Fruit fly (Drosophila melanogaster) whole organism, wandering third instar larva: Measurements from ENCODE around the gene CG46430.

Experiments used
- Abd-B ChIP-seq: fragments of >200 bp; optimal IDR thresholded peaks from 2 replicates; lab custom pipeline; 2017; ENCODE audit warnings: missing biosample characterization, missing genetic modification characterization
- CG32264 ChIP-seq: fragments of 200-800 bp; sonication (Bioruptor generic); optimal IDR thresholded peaks from 2 replicates; lab custom pipeline; 2016; ENCODE audit warnings: missing biosample characterization, missing genetic modification characterization
- CG9705 ChIP-seq: fragments of 200-800 bp; sonication (Bioruptor generic); optimal IDR thresholded peaks from 2 replicates; lab custom pipeline; 2018; ENCODE audit warnings: missing biosample characterization, mild to moderate bottlenecking, missing genetic modification characterization
- CrebA ChIP-seq: fragments of 200-800 bp; sonication (Bioruptor generic); optimal IDR thresholded peaks from 2 replicates; lab custom pipeline; 2016; ENCODE audit warnings: missing biosample characterization, mild to moderate bottlenecking, missing genetic modification characterization, borderline replicate concordance
- Dfd ChIP-seq: fragments of >200 bp; optimal IDR thresholded peaks from 2 replicates; lab custom pipeline; 2017; ENCODE audit warnings: missing biosample characterization, missing genetic modification characterization
- Dif ChIP-seq: fragments of 200-275, 200-300 bp; sonication (Bioruptor generic); optimal IDR thresholded peaks from 2 replicates; lab custom pipeline; 2018; ENCODE audit warnings: missing biosample characterization, missing genetic modification characterization; ENCODE audit not compliant: partially characterized antibody
- GATAd ChIP-seq: sonication (Bioruptor generic); optimal IDR thresholded peaks from 2 replicates; lab custom pipeline; 2016; ENCODE audit warnings: missing biosample characterization, missing genetic modification characterization
- HLH106 ChIP-seq: fragments of 200-800 bp; optimal IDR thresholded peaks from 3 replicates; lab custom pipeline; 2019; ENCODE audit warnings: missing biosample characterization, mild to moderate bottlenecking, missing genetic modification characterization, moderate library complexity
- Hnf4 ChIP-seq: fragments of 200-800 bp; sonication (Bioruptor generic); optimal IDR thresholded peaks from 2 replicates; lab custom pipeline; 2016; ENCODE audit warnings: missing biosample characterization, mild to moderate bottlenecking, missing genetic modification characterization
- Hr78 ChIP-seq: fragments of >200 bp; optimal IDR thresholded peaks from 2 replicates; lab custom pipeline; 2017; ENCODE audit warnings: missing biosample characterization, missing genetic modification characterization
- Hr83 ChIP-seq: fragments of 200-300 bp; sonication (Bioruptor generic); optimal IDR thresholded peaks from 2 replicates; lab custom pipeline; 2016; ENCODE audit warnings: missing biosample characterization, mild to moderate bottlenecking, missing genetic modification characterization, moderate library complexity; ENCODE audit not compliant: poor library complexity, severe bottlenecking
- Jra ChIP-seq: sonication (Bioruptor generic); optimal IDR thresholded peaks from 2 replicates; lab custom pipeline; 2016; ENCODE audit warnings: missing biosample characterization, missing genetic modification characterization
- Myc ChIP-seq: fragments of >200 bp; optimal IDR thresholded peaks from 2 replicates; lab custom pipeline; 2017
- N ChIP-seq: fragments of >200 bp; optimal IDR thresholded peaks from 2 replicates; lab custom pipeline; 2018; ENCODE audit warnings: missing biosample characterization, missing external identifiers, missing genetic modification characterization
- Rel ChIP-seq, 2 experiments: fragments of 200-800 bp; sonication (Bioruptor generic) in 1 of 2; optimal IDR thresholded peaks; 2 replicates in 1 of 2; 3 replicates in 1 of 2; lab custom pipeline; 2016 to 2019; ENCODE audit warnings: mild to moderate bottlenecking in 2 of 2, missing biosample characterization in 2 of 2, missing genetic modification characterization in 2 of 2, moderate library complexity in 1 of 2
- Sp1 ChIP-seq: fragments of 200-800 bp; sonication (Bioruptor generic); optimal IDR thresholded peaks from 3 replicates; lab custom pipeline; 2019; ENCODE audit warnings: missing biosample characterization, mild to moderate bottlenecking, missing genetic modification characterization, moderate library complexity
- br ChIP-seq: fragments of 200-800 bp; sonication (Bioruptor generic); optimal IDR thresholded peaks from 2 replicates; lab custom pipeline; 2016; ENCODE audit warnings: missing biosample characterization, missing genetic modification characterization
- brk ChIP-seq: fragments of 200-800 bp; sonication (Bioruptor generic); optimal IDR thresholded peaks from 2 replicates; lab custom pipeline; 2016; ENCODE audit warnings: missing biosample characterization, mild to moderate bottlenecking, missing genetic modification characterization
- dl ChIP-seq, 2 experiments: fragments of 175-275, 200-275 bp in 1 of 2; fragments of 200-275 bp in 1 of 2; sonication (Bioruptor generic); optimal IDR thresholded peaks; lab custom pipeline; 2018; ENCODE audit warnings: mild to moderate bottlenecking in 2 of 2, missing biosample characterization in 2 of 2, missing genetic modification characterization in 2 of 2, moderate library complexity in 2 of 2; ENCODE audit not compliant: partially characterized antibody in 2 of 2, insufficient read depth in 1 of 2
- dsf ChIP-seq: sonication (Bioruptor generic); optimal IDR thresholded peaks from 2 replicates; lab custom pipeline; 2016; ENCODE audit warnings: missing biosample characterization, missing genetic modification characterization, borderline replicate concordance
- ey ChIP-seq: fragments of 200-800 bp; sonication (Bioruptor generic); optimal IDR thresholded peaks from 2 replicates; lab custom pipeline; 2016; ENCODE audit warnings: missing biosample characterization, missing genetic modification characterization
- foxo ChIP-seq, 2 experiments: fragments of 200-800 bp; sonication (Bioruptor generic); optimal IDR thresholded peaks; 2 replicates in 1 of 2; 3 replicates in 1 of 2; lab custom pipeline; 2016 to 2017; ENCODE audit warnings: missing biosample characterization in 2 of 2, missing genetic modification characterization in 2 of 2
- fru ChIP-seq: fragments of 200-800 bp; sonication (Bioruptor generic); optimal IDR thresholded peaks from 3 replicates; lab custom pipeline; 2016; ENCODE audit warnings: missing biosample characterization, mild to moderate bottlenecking, missing genetic modification characterization
- h ChIP-seq: fragments of 200-800 bp; sonication (Bioruptor generic); optimal IDR thresholded peaks from 3 replicates; lab custom pipeline; 2016; ENCODE audit warnings: missing biosample characterization, mild to moderate bottlenecking, missing genetic modification characterization
- lola ChIP-seq: fragments of >200 bp; optimal IDR thresholded peaks from 2 replicates; lab custom pipeline; 2017; ENCODE audit warnings: missing biosample characterization, missing genetic modification characterization
- pan ChIP-seq: fragments of >200 bp; optimal IDR thresholded peaks from 2 replicates; lab custom pipeline; 2017
- psq ChIP-seq: fragments of 200-800 bp; sonication (Bioruptor generic); optimal IDR thresholded peaks from 3 replicates; lab custom pipeline; 2017; ENCODE audit warnings: missing biosample characterization, mild to moderate bottlenecking, missing genetic modification characterization, moderate library complexity
- rgr ChIP-seq: fragments of 200-800 bp; sonication (Bioruptor generic); optimal IDR thresholded peaks from 3 replicates; lab custom pipeline; 2016; ENCODE audit warnings: missing biosample characterization, mild to moderate bottlenecking, missing genetic modification characterization
- sv ChIP-seq: fragments of 200-800 bp; sonication (Bioruptor generic); optimal IDR thresholded peaks from 3 replicates; lab custom pipeline; 2016; ENCODE audit warnings: missing biosample characterization, missing genetic modification characterization
- tai ChIP-seq: sonication (Bioruptor generic); optimal IDR thresholded peaks from 2 replicates; lab custom pipeline; 2016; ENCODE audit warnings: missing biosample characterization, missing genetic modification characterization
- usp ChIP-seq: fragments of >200 bp; optimal IDR thresholded peaks from 2 replicates; lab custom pipeline; 2017; ENCODE audit warnings: missing biosample characterization, missing genetic modification characterization

The CG46430 gene

DNA sequence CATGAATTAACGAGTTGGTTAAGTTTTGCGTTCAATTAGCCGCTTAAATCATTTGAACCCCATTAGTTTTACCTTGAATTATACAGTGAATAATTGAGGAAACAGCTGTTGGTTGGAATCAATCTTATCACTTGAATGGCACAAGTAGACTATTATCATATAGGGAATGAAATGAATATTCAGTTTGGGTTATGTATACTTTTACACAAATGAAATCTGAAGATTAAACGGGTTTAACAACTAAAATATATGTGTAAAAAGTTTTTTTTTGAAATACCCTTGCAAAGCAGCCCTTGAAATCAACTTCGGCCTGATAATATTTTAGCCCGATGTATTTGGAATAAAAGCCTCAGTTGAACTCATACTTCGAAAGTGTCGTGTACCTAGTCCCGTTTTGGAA, 12.2 kb downstream of the CG46430 start, which contains the start of gene S-Lap4:
Gene S-Lap4 (plus strand): TSS at position 301 of the 400 bp plus-strand sequence.
- TF ChIP-seq Hr78 (GFP tag; lab: Kevin White, UChicago) (no peak), foxo (GFP tag; optimal IDR thresholded peaks at IDR 0.05; lab: Kevin White, UChicago) (no peak), Rel (GFP tag; optimal IDR thresholded peaks at IDR 0.05; lab: Kevin White, UChicago) (no peak), Rel (tag; optimal IDR thresholded peaks at IDR 0.05; lab: Kevin White, UChicago) (no peak), N (GFP tag; lab: Kevin White, UChicago) (no peak), sv (GFP tag; lab: Kevin White, UChicago) (no peak), HLH106 (no peak), Dfd (GFP tag; lab: Kevin White, UChicago) (no peak), Hr83 (GFP tag; lab: Kevin White, UChicago) (no peak), tai (no peak), Jra (GFP tag; lab: Kevin White, UChicago) (no peak), lola (GFP tag; lab: Kevin White, UChicago) (no peak), brk (no peak), dsf (GFP tag; lab: Kevin White, UChicago) (no peak), psq (GFP tag; lab: Kevin White, UChicago) (no peak), CrebA (no peak), Dif (GFP tag; lab: Kevin White, UChicago) (no peak), CG32264 (no peak), pan (lab: Kevin White, UChicago) (no peak)

- TF ChIP-seq lola (GFP tag; lab: Kevin White, UChicago) = no peak
- TF ChIP-seq rgr = no peak
- no peak for TF ChIP-seq Rel (GFP tag; optimal IDR thresholded peaks at IDR 0.05; lab: Kevin White, UChicago)
- TF ChIP-seq Rel (tag; optimal IDR thresholded peaks at IDR 0.05; lab: Kevin White, UChicago) = no peak
- TF ChIP-seq h (GFP tag; lab: Kevin White, UChicago) = no peak
- no peak for TF ChIP-seq psq (GFP tag; lab: Kevin White, UChicago)
- no peak for TF ChIP-seq Dif (GFP tag; lab: Kevin White, UChicago)
- TF ChIP-seq usp (GFP tag; lab: Kevin White, UChicago) = no peak
- TF ChIP-seq Hr78 (GFP tag; lab: Kevin White, UChicago) = no peak
- TF ChIP-seq foxo (GFP tag; optimal IDR thresholded peaks at IDR 0.05; lab: Kevin White, UChicago) = no peak
- no peak for TF ChIP-seq brk
- no peak for TF ChIP-seq ey
- no peak for TF ChIP-seq pan (lab: Kevin White, UChicago)
- TF ChIP-seq GATAd (GFP tag; lab: Kevin White, UChicago) = no peak
- TF ChIP-seq N (GFP tag; lab: Kevin White, UChicago) = no peak
- TF ChIP-seq Hr83 (GFP tag; lab: Kevin White, UChicago) = no peak
- TF ChIP-seq Hnf4 (GFP tag; lab: Kevin White, UChicago) = no peak
- no peak for TF ChIP-seq sv (GFP tag; lab: Kevin White, UChicago)
- no peak for TF ChIP-seq dl (GFP tag; optimal IDR thresholded peaks at IDR 0.05; lab: Kevin White, UChicago; ENCODE audit: insufficient read depth in 1 of 2, partially characterized antibody in 2 of 2)
These were observed 17.8 kb downstream of the CG46430 start for dm6 chr3L:10495882-10496654.

dm6 chr3L:10504607-10505006, 26.3 kb downstream of the CG46430 start:
- TF ChIP-seq br (GFP tag; lab: Kevin White, UChicago) (no peak), CG32264 (no peak), N (GFP tag; lab: Kevin White, UChicago) (no peak), Rel (GFP tag; optimal IDR thresholded peaks at IDR 0.05; lab: Kevin White, UChicago) (no peak), Rel (tag; optimal IDR thresholded peaks at IDR 0.05; lab: Kevin White, UChicago) (no peak), Abd-B (no peak), sv (GFP tag; lab: Kevin White, UChicago) (no peak), dl (GFP tag; optimal IDR thresholded peaks at IDR 0.05; lab: Kevin White, UChicago; ENCODE audit: insufficient read depth in 1 of 2, partially characterized antibody in 2 of 2) (no peak), h (GFP tag; lab: Kevin White, UChicago) (no peak), Dif (GFP tag; lab: Kevin White, UChicago) (no peak)

DNA sequence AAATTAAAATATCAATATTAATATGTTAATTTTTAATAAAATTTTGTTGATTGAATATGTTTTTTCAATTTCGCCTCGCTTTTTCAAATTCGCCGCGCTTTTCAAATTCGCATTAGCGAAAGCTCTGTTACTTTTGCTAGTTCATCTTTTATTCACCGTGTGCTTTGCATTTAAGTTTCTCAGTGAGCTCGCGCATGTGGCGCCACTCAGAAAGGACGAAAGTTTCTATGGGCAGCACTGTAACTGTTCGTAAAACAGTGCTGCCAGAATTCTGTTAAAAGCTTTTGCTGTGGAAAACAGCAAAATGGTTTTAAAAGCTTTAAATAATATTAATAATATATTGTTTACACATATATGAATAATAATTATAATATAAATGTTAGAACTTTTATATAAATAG, 29.7 kb downstream of the CG46430 start:
- no peak for TF ChIP-seq fru (GFP tag; lab: Kevin White, UChicago)
- no peak for TF ChIP-seq pan (lab: Kevin White, UChicago)
- no peak for TF ChIP-seq tai
- TF ChIP-seq Sp1 (GFP tag; lab: Kevin White, UChicago) = no peak
- TF ChIP-seq sv (GFP tag; lab: Kevin White, UChicago) = no peak
- TF ChIP-seq usp (GFP tag; lab: Kevin White, UChicago) = no peak
- TF ChIP-seq CG9705 (GFP tag; lab: Kevin White, UChicago) = no peak
- TF ChIP-seq CrebA = no peak
- no peak for TF ChIP-seq Myc (lab: Kevin White, UChicago)
